Worm (Caenorhabditis elegans): ENCODE measurements around the gene rev-1.

DNA sequence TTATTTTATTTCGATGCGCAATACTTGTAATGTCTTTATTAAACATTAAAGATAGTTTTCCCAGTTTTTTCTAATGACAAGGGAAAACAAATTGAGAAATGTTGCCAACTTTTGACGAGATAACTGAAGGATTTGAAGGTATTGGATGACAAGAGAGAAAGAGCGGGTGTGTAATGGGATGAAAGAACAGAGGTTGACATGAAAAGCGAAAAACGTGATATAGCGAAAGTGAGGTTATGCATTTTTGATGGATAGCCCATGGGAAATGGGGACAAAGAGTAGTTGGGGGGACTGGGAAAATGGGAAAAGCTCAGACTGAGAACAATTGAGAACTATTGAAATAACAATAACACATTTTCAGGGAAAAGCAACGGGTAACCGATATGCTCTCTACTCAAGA is 5.2 kb upstream of the rev-1 start:
- TF ChIP-seq fos-1 (tag; optimal IDR thresholded peaks at IDR 0.05), result no peak
- TF ChIP-seq aly-2 (tag; optimal IDR thresholded peaks at IDR 0.05), result no peak
- no peak for TF ChIP-seq blmp-1 (tag; optimal IDR thresholded peaks at IDR 0.05; ENCODE audit: insufficient read depth)
- no peak for TF ChIP-seq egl-27 (tag; optimal IDR thresholded peaks at IDR 0.05)
- no peak for TF ChIP-seq sma-9 (GFP tag; optimal IDR thresholded peaks at IDR 0.05)
- no peak for TF ChIP-seq sma-9 (tag; optimal IDR thresholded peaks at IDR 0.05)
- TF ChIP-seq mab-5 (tag; optimal IDR thresholded peaks at IDR 0.05), result no peak
- peak; percentile 28 for TF ChIP-seq C34F6.9 (tag; optimal IDR thresholded peaks at IDR 0.05)
- no peak for TF ChIP-seq ZK546.5 (tag; optimal IDR thresholded peaks at IDR 0.05)
- TF ChIP-seq ztf-1 (GFP tag; conservative IDR thresholded peaks at IDR 0.05), result no peak
- peak; percentile 49 for TF ChIP-seq nhr-129 (tag; optimal IDR thresholded peaks at IDR 0.05)
- TF ChIP-seq nhr-25 (tag; optimal IDR thresholded peaks at IDR 0.05), result no peak
- TF ChIP-seq ztf-11 (tag; optimal IDR thresholded peaks at IDR 0.05), result no peak

All from whole organism, L2 larva.